Worm (Caenorhabditis elegans) whole organism, L4 larva: ENCODE measurements around the gene C28C12.1.

Experiments
- D1046.2 ChIP-seq: fragments of 200-800 bp; sonication (Bioruptor generic); IDR thresholded peaks from 2 replicates; pipeline ENCODE4 v1.3.6; 2022; ENCODE audit warnings: missing genetic modification characterization, missing compliant biosample characterization
- F26F4.8 ChIP-seq: fragments of 200-800 bp; sonication (Bioruptor generic); conservative IDR thresholded peaks from 2 replicates; pipeline ENCODE4 v1.3.6; 2022; ENCODE audit warnings: missing genetic modification characterization, missing compliant biosample characterization
- F44E2.7 ChIP-seq: fragments of 200-800 bp; sonication (Bioruptor generic); IDR thresholded peaks from 2 replicates; pipeline ENCODE4 v2.1.2; 2022; ENCODE audit warnings: missing genetic modification characterization, missing compliant biosample characterization
- F49E8.2 ChIP-seq: sonication (generic microtip); optimal IDR thresholded peaks from 2 replicates; lab custom pipeline; 2016; ENCODE audit warnings: missing compliant biosample characterization, mild to moderate bottlenecking, missing genetic modification characterization, borderline replicate concordance
- T20F7.1 ChIP-seq: fragments of 200-800 bp; sonication (Bioruptor generic); optimal IDR thresholded peaks from 2 replicates; lab custom pipeline; 2018; ENCODE audit warnings: mild to moderate bottlenecking, missing genetic modification characterization, missing compliant biosample characterization
- T26A8.4 ChIP-seq: fragments of 200-800 bp; sonication (Bioruptor generic); IDR thresholded peaks from 2 replicates; pipeline ENCODE4 v1.3.6; 2022; ENCODE audit warnings: missing genetic modification characterization, missing compliant biosample characterization
- Y105C5A.15 ChIP-seq: fragments of 200-800 bp; sonication (Bioruptor generic); IDR thresholded peaks from 2 replicates; pipeline ENCODE4 v1.3.6; 2022; ENCODE audit warnings: missing genetic modification characterization, missing compliant biosample characterization
- Y5F2A.4 ChIP-seq: fragments of 200-800 bp; sonication (Bioruptor generic); optimal IDR thresholded peaks from 2 replicates; lab custom pipeline; 2018; ENCODE audit warnings: mild to moderate bottlenecking, missing genetic modification characterization, missing compliant biosample characterization
- ZK546.5 ChIP-seq, 2 experiments: sonication (generic microtip); optimal IDR thresholded peaks; 2 replicates each; lab custom pipeline; 2017; ENCODE audit warnings: missing biosample characterization in 2 of 2, missing genetic modification characterization in 2 of 2
- arid-1 ChIP-seq: fragments of 200-800 bp; sonication (Bioruptor generic); conservative IDR thresholded peaks from 2 replicates; pipeline ENCODE4 v1.3.6; 2022; ENCODE audit warnings: missing genetic modification reagents, missing genetic modification characterization, missing compliant biosample characterization
- attf-4 ChIP-seq: sonication (generic microtip); optimal IDR thresholded peaks from 3 replicates; lab custom pipeline; 2017; ENCODE audit warnings: missing biosample characterization, missing genetic modification characterization
- ceh-32 ChIP-seq: sonication (generic microtip); optimal IDR thresholded peaks from 2 replicates; lab custom pipeline; 2016; ENCODE audit warnings: mild to moderate bottlenecking, missing genetic modification characterization, missing compliant biosample characterization; ENCODE audit not compliant: poor library complexity
- daf-16 ChIP-seq, 3 experiments: sonication (generic microtip); optimal IDR thresholded peaks; 2 replicates each; lab custom pipeline; 2016 to 2017; ENCODE audit warnings: missing genetic modification characterization in 3 of 3, missing genetic modification reagents in 3 of 3, mild to moderate bottlenecking in 2 of 3, missing compliant biosample characterization in 2 of 3, missing biosample characterization in 1 of 3, moderate library complexity in 1 of 3
- daf-8 ChIP-seq: fragments of 200-800 bp; sonication (Bioruptor generic); IDR thresholded peaks from 2 replicates; pipeline ENCODE4 v1.3.6; 2022; ENCODE audit warnings: missing genetic modification characterization, missing compliant biosample characterization
- dmd-9 ChIP-seq: fragments of 200-800 bp; sonication (Bioruptor generic); IDR thresholded peaks from 2 replicates; pipeline ENCODE4 v1.3.6; 2022; ENCODE audit warnings: missing genetic modification reagents, missing genetic modification characterization, missing compliant biosample characterization
- dpl-1 ChIP-seq: fragments of 150-350 bp; optimal IDR thresholded peaks from 2 replicates; lab custom pipeline; 2014; ENCODE audit warnings: missing biosample characterization, missing genetic modification reagents, missing genetic modification characterization
- dve-1 ChIP-seq: sonication (generic microtip); optimal IDR thresholded peaks from 2 replicates; lab custom pipeline; 2017; ENCODE audit warnings: antibody characterized with exemption, mild to moderate bottlenecking, missing genetic modification characterization, missing compliant biosample characterization; ENCODE audit not compliant: insufficient read depth
- fkh-10 ChIP-seq: fragments of 150-350 bp; optimal IDR thresholded peaks from 2 replicates; lab custom pipeline; 2014; ENCODE audit warnings: missing biosample characterization, missing genetic modification reagents, missing genetic modification characterization
- hif-1 ChIP-seq, 2 experiments: sonication (generic microtip); optimal IDR thresholded peaks; 2 replicates each; lab custom pipeline; 2016 to 2017; ENCODE audit warnings: missing compliant biosample characterization in 2 of 2, missing genetic modification characterization in 2 of 2, missing genetic modification reagents in 2 of 2, missing genotype in 2 of 2, mild to moderate bottlenecking in 1 of 2
- hlh-30 ChIP-seq: sonication (generic microtip); optimal IDR thresholded peaks from 2 replicates; lab custom pipeline; 2017; ENCODE audit warnings: antibody characterized with exemption, mild to moderate bottlenecking, missing genetic modification characterization, missing compliant biosample characterization; ENCODE audit not compliant: insufficient read depth
- lin-1 ChIP-seq: fragments of 200-800 bp; sonication (Bioruptor generic); IDR thresholded peaks from 2 replicates; pipeline ENCODE4 v1.3.6; 2022; ENCODE audit warnings: missing genetic modification reagents, missing genetic modification characterization, missing compliant biosample characterization
- lin-29 ChIP-seq: fragments of 200-800 bp; sonication (Bioruptor generic); IDR thresholded peaks from 2 replicates; pipeline ENCODE4 v1.3.6; 2022; ENCODE audit warnings: missing genetic modification reagents, missing genetic modification characterization, missing compliant biosample characterization
- lin-39 ChIP-seq: fragments of 150-350 bp; optimal IDR thresholded peaks from 2 replicates; lab custom pipeline; 2014; ENCODE audit warnings: missing biosample characterization, missing genetic modification reagents, missing genetic modification characterization
- madf-5 ChIP-seq, 2 experiments: fragments of 200-800 bp; sonication (Bioruptor generic); IDR thresholded peaks; 2 replicates each; pipeline ENCODE4 v1.3.6; 2022; ENCODE audit warnings: missing compliant biosample characterization in 2 of 2, missing genetic modification characterization in 2 of 2
- mdl-1 ChIP-seq, 2 experiments: fragments of 150-350 bp in 1 of 2; sonication (generic microtip) in 1 of 2; optimal IDR thresholded peaks; 2 replicates each; lab custom pipeline; 2014 to 2017; ENCODE audit warnings: missing biosample characterization in 2 of 2, missing genetic modification characterization in 2 of 2
- mep-1 ChIP-seq: fragments of 150-350 bp; sonication (generic microtip); optimal IDR thresholded peaks from 3 replicates; lab custom pipeline; 2014; ENCODE audit warnings: missing biosample characterization, missing genetic modification characterization
- mxl-2 ChIP-seq: fragments of 200-800 bp; sonication (Bioruptor generic); conservative IDR thresholded peaks from 2 replicates; pipeline ENCODE4 v1.3.6; 2022; ENCODE audit warnings: missing genetic modification reagents, missing genetic modification characterization, missing compliant biosample characterization
- mxl-3 ChIP-seq: fragments of 200-800 bp; sonication (Bioruptor generic); optimal IDR thresholded peaks from 2 replicates; lab custom pipeline; 2018; ENCODE audit warnings: mild to moderate bottlenecking, missing genetic modification characterization, missing compliant biosample characterization
- nhr-10 ChIP-seq: fragments of 150-350 bp; optimal IDR thresholded peaks from 2 replicates; lab custom pipeline; 2014; ENCODE audit warnings: missing biosample characterization, missing genetic modification characterization
- nhr-237 ChIP-seq: sonication (generic microtip); optimal IDR thresholded peaks from 2 replicates; lab custom pipeline; 2017; ENCODE audit warnings: missing biosample characterization, missing genetic modification characterization
- nhr-25 ChIP-seq: sonication (generic microtip); optimal IDR thresholded peaks from 2 replicates; lab custom pipeline; 2017; ENCODE audit warnings: missing genetic modification characterization, mild to moderate bottlenecking, missing compliant biosample characterization, antibody characterized with exemption, moderate library complexity, borderline replicate concordance; ENCODE audit not compliant: insufficient read depth
- nhr-41 ChIP-seq: fragments of 200-800 bp; sonication (Bioruptor generic); IDR thresholded peaks from 2 replicates; pipeline ENCODE4 v1.3.6; 2022; ENCODE audit warnings: missing genetic modification reagents, missing genetic modification characterization, missing compliant biosample characterization
- nhr-42 ChIP-seq: fragments of 200-800 bp; sonication (Bioruptor generic); IDR thresholded peaks from 2 replicates; pipeline ENCODE4 v1.3.6; 2022; ENCODE audit warnings: missing genetic modification characterization, missing compliant biosample characterization
- nhr-48 ChIP-seq: sonication (generic microtip); optimal IDR thresholded peaks from 2 replicates; lab custom pipeline; 2016; ENCODE audit warnings: mild to moderate bottlenecking, missing genetic modification characterization, missing compliant biosample characterization
- nhr-76 ChIP-seq: fragments of 150-350 bp; optimal IDR thresholded peaks from 2 replicates; lab custom pipeline; 2014; ENCODE audit warnings: missing biosample characterization, missing genetic modification characterization
- php-3 ChIP-seq: fragments of 200-800 bp; sonication (Bioruptor generic); IDR thresholded peaks from 2 replicates; pipeline ENCODE4 v1.3.6; 2022; ENCODE audit warnings: missing genetic modification reagents, missing genetic modification characterization, missing compliant biosample characterization
- pqm-1 ChIP-seq: sonication (generic microtip); optimal IDR thresholded peaks from 2 replicates; lab custom pipeline; 2017; ENCODE audit warnings: missing biosample characterization, missing genetic modification characterization
- rbr-2 ChIP-seq: sonication (generic microtip); optimal IDR thresholded peaks from 2 replicates; lab custom pipeline; 2016; ENCODE audit warnings: missing genotype, missing genetic modification characterization, missing compliant biosample characterization
- set-16 ChIP-seq: fragments of 200-800 bp; sonication (Bioruptor generic); IDR thresholded peaks from 2 replicates; pipeline ENCODE4 v1.3.6; 2022; ENCODE audit warnings: missing genetic modification reagents, missing genetic modification characterization, missing compliant biosample characterization
- snpc-1.2 ChIP-seq: fragments of 200-800 bp; sonication (Bioruptor generic); IDR thresholded peaks from 2 replicates; pipeline ENCODE4 v1.3.6; 2022; ENCODE audit warnings: missing genetic modification reagents, missing genetic modification characterization, missing compliant biosample characterization
- snpc-4 ChIP-seq: fragments of 150-350 bp; optimal IDR thresholded peaks from 2 replicates; lab custom pipeline; 2014; ENCODE audit warnings: missing biosample characterization, missing genetic modification characterization
- spr-3 ChIP-seq: fragments of 200-800 bp; sonication (Bioruptor generic); optimal IDR thresholded peaks from 2 replicates; lab custom pipeline; 2018; ENCODE audit warnings: mild to moderate bottlenecking, missing genetic modification characterization, missing compliant biosample characterization
- unc-130 ChIP-seq: sonication (generic microtip); optimal IDR thresholded peaks from 2 replicates; lab custom pipeline; 2016; ENCODE audit warnings: missing genetic modification reagents, missing genetic modification characterization, missing compliant biosample characterization
- unc-39 ChIP-seq: sonication (generic microtip); optimal IDR thresholded peaks from 2 replicates; lab custom pipeline; 2017; ENCODE audit warnings: missing biosample characterization, missing genetic modification characterization
- zag-1 ChIP-seq: fragments of 150-350 bp; optimal IDR thresholded peaks from 2 replicates; lab custom pipeline; 2014; ENCODE audit warnings: missing biosample characterization, missing genetic modification characterization
- zip-11 ChIP-seq: fragments of 200-800 bp; sonication (Bioruptor generic); IDR thresholded peaks from 2 replicates; pipeline ENCODE4 v1.3.6; 2022; ENCODE audit warnings: missing genetic modification characterization, missing compliant biosample characterization
- ztf-11 ChIP-seq: fragments of 150-350 bp; optimal IDR thresholded peaks from 2 replicates; lab custom pipeline; 2014; ENCODE audit warnings: missing biosample characterization, missing genetic modification characterization
- ztf-7 ChIP-seq: fragments of 150-350 bp; optimal IDR thresholded peaks from 2 replicates; lab custom pipeline; 2014; ENCODE audit warnings: missing biosample characterization, missing genetic modification characterization

C28C12.1 gene

DNA sequence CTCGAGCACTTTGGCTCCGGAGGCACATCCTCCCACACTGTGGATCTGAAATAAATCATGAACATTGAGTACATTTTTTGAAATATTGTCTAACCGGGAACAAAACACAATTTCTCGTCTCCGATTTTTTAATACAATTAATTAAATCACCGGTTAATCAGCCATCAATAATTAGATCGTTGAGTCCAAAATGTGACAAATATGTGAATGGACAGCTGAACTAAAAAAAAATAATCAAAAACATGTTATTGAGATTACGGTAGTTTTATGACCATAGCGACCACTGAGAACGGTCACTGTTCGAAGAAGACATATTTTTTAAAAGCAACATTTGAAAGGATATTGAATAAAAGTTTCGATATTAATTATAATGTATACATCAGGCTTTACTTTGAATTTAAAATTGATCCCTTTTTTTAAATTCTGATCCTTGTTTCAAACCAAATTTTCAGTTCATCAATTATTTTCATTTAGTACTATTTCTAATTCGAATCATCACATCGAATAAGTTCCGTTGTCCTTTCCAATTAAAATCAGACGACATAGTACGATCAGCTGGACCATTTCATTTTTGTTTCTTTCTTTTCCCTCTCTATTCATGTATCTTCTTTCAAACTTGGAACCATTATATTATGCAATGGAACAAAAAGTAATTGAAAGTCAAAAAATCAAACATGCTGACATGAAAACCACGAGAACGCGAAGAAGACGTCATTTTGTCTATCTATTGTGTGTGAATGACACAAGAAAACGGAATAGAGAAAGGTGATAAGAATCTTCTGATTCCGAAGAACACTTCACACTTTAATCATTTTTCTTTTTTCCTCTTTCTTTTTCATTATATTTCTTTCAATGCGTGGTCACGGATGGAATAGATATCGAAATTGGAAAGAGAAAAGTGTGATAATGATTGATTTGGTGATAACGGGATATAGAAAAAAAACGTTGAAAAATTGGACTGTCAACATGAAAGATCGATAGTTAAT, 28.9 kb downstream of the C28C12.1 start (continued):
- TF ChIP-seq ceh-32 (tag; lab: Kevin White, UChicago) (no peak), ztf-11 (tag; lab: Kevin White, UChicago) (no peak), daf-8 (GFP tag; lab: Robert Waterston, UW) (no peak), arid-1 (no peak), nhr-41 (GFP tag; lab: Robert Waterston, UW) (0 out of 2 replicates have a peak, but pooled peaks have one; percentile 35), dpl-1 (GFP tag; lab: Kevin White, UChicago) (peak; percentile 14), daf-16 (GFP tag; optimal IDR thresholded peaks at IDR 0.05; lab: Kevin White, UChicago) (peak in 1 of 2 experiments; percentile 92), daf-16 (tag; optimal IDR thresholded peaks at IDR 0.05; lab: Kevin White, UChicago) (peak; percentile 92), F26F4.8 (GFP tag; lab: Robert Waterston, UW) (no peak), D1046.2 (no peak), nhr-42 (GFP tag; lab: Robert Waterston, UW) (no peak), hif-1 (tag; optimal IDR thresholded peaks at IDR 0.05; lab: Kevin White, UChicago) (peak in 1 of 2 experiments; percentile 61), pqm-1 (peak; percentile 100), set-16 (GFP tag; lab: Robert Waterston, UW) (no peak), nhr-10 (tag; lab: Kevin White, UChicago) (peak; percentile 90), T20F7.1 (GFP tag; lab: Kevin White, UChicago) (peak; percentile 79), unc-39 (no peak), hlh-30 (tag; lab: Kevin White, UChicago) (peak; percentile 92), rbr-2 (tag; lab: Kevin White, UChicago) (no peak), attf-4 (tag; lab: Kevin White, UChicago) (no peak), nhr-48 (peak; percentile 93), spr-3 (GFP tag; lab: Kevin White, UChicago) (no peak), nhr-76 (tag; lab: Kevin White, UChicago) (peak; percentile 61), dmd-9 (GFP tag; lab: Robert Waterston, UW) (no peak), F49E8.2 (tag; lab: Kevin White, UChicago) (no peak), mxl-3 (peak; percentile 73), mdl-1 (tag; optimal IDR thresholded peaks at IDR 0.05; lab: Kevin White, UChicago) (peak; percentile 46 to 94), zag-1 (tag; lab: Kevin White, UChicago) (no peak), unc-130 (GFP tag; lab: Kevin White, UChicago) (no peak), snpc-1.2 (GFP tag; lab: Robert Waterston, UW) (no peak), nhr-25 (tag; lab: Kevin White, UChicago) (peak; percentile 74), php-3 (GFP tag; lab: Robert Waterston, UW) (peak; percentile 97), Y5F2A.4 (no peak), zip-11 (GFP tag; lab: Robert Waterston, UW) (no peak), Y105C5A.15 (GFP tag; lab: Robert Waterston, UW) (no peak), lin-39 (tag; lab: Kevin White, UChicago) (no peak), nhr-237 (tag; lab: Kevin White, UChicago) (no peak), lin-29 (GFP tag; lab: Robert Waterston, UW) (no peak), dve-1 (tag; lab: Kevin White, UChicago) (peak; percentile 99), mxl-2 (GFP tag; lab: Robert Waterston, UW) (no peak), mep-1 (tag; lab: Kevin White, UChicago) (peak; percentile 75), snpc-4 (tag; lab: Kevin White, UChicago) (no peak), lin-1 (GFP tag; lab: Robert Waterston, UW) (peak; percentile 88; the same call in 1 of the 2 replicates), F44E2.7 (no peak), madf-5 (GFP tag; IDR thresholded peaks at IDR 0.05; lab: Robert Waterston, UW) (no peak), ztf-7 (no peak), fkh-10 (GFP tag; lab: Kevin White, UChicago) (no peak), T26A8.4 (GFP tag; lab: Robert Waterston, UW) (peak; percentile 42; the same call in 1 of the 2 replicates), ZK546.5 (tag; optimal IDR thresholded peaks at IDR 0.05; lab: Kevin White, UChicago) (no peak)
